Worm (Caenorhabditis elegans): ENCODE results near the gene mtre-1.

ce11 chrII:8034008-8034407 is 16.4 kb downstream of the mtre-1 start:
- TF ChIP-seq ztf-11 (tag; optimal IDR thresholded peaks at IDR 0.05), result no peak
- no peak for TF ChIP-seq dpl-1 (GFP tag; optimal IDR thresholded peaks at IDR 0.05)
- no peak for TF ChIP-seq elt-2 (tag; optimal IDR thresholded peaks at IDR 0.05)
- no peak for TF ChIP-seq ama-1 (optimal IDR thresholded peaks at IDR 0.05)
- no peak for TF ChIP-seq zag-1 (tag; optimal IDR thresholded peaks at IDR 0.05)

All from whole organism, L1 larva.